Fruit fly (Drosophila melanogaster) whole organism, wandering third instar larva: ENCODE data around the gene Pif1A.
A peak's percentile ranks its signal among the peaks of the same experiment; 100 is the strongest.

Experiments
- Abd-B ChIP-seq: fragments of >200 bp; optimal IDR thresholded peaks from 2 replicates; lab custom pipeline; 2017; ENCODE audit warnings: missing biosample characterization, missing genetic modification characterization
- CG32264 ChIP-seq: fragments of 200-800 bp; sonication (Bioruptor generic); optimal IDR thresholded peaks from 2 replicates; lab custom pipeline; 2016; ENCODE audit warnings: missing biosample characterization, missing genetic modification characterization
- CG9705 ChIP-seq: fragments of 200-800 bp; sonication (Bioruptor generic); optimal IDR thresholded peaks from 2 replicates; lab custom pipeline; 2018; ENCODE audit warnings: missing biosample characterization, mild to moderate bottlenecking, missing genetic modification characterization
- CrebA ChIP-seq: fragments of 200-800 bp; sonication (Bioruptor generic); optimal IDR thresholded peaks from 2 replicates; lab custom pipeline; 2016; ENCODE audit warnings: missing biosample characterization, mild to moderate bottlenecking, missing genetic modification characterization, borderline replicate concordance
- Dfd ChIP-seq: fragments of >200 bp; optimal IDR thresholded peaks from 2 replicates; lab custom pipeline; 2017; ENCODE audit warnings: missing biosample characterization, missing genetic modification characterization
- Dif ChIP-seq: fragments of 200-275, 200-300 bp; sonication (Bioruptor generic); optimal IDR thresholded peaks from 2 replicates; lab custom pipeline; 2018; ENCODE audit warnings: missing biosample characterization, missing genetic modification characterization; ENCODE audit not compliant: partially characterized antibody
- GATAd ChIP-seq: sonication (Bioruptor generic); optimal IDR thresholded peaks from 2 replicates; lab custom pipeline; 2016; ENCODE audit warnings: missing biosample characterization, missing genetic modification characterization
- HLH106 ChIP-seq: fragments of 200-800 bp; optimal IDR thresholded peaks from 3 replicates; lab custom pipeline; 2019; ENCODE audit warnings: missing biosample characterization, mild to moderate bottlenecking, missing genetic modification characterization, moderate library complexity
- Hnf4 ChIP-seq: fragments of 200-800 bp; sonication (Bioruptor generic); optimal IDR thresholded peaks from 2 replicates; lab custom pipeline; 2016; ENCODE audit warnings: missing biosample characterization, mild to moderate bottlenecking, missing genetic modification characterization
- Hr78 ChIP-seq: fragments of >200 bp; optimal IDR thresholded peaks from 2 replicates; lab custom pipeline; 2017; ENCODE audit warnings: missing biosample characterization, missing genetic modification characterization
- Hr83 ChIP-seq: fragments of 200-300 bp; sonication (Bioruptor generic); optimal IDR thresholded peaks from 2 replicates; lab custom pipeline; 2016; ENCODE audit warnings: missing biosample characterization, mild to moderate bottlenecking, missing genetic modification characterization, moderate library complexity; ENCODE audit not compliant: poor library complexity, severe bottlenecking
- Jra ChIP-seq: sonication (Bioruptor generic); optimal IDR thresholded peaks from 2 replicates; lab custom pipeline; 2016; ENCODE audit warnings: missing biosample characterization, missing genetic modification characterization
- Mio ChIP-seq: sonication (Bioruptor generic); optimal IDR thresholded peaks from 2 replicates; lab custom pipeline; 2016; ENCODE audit warnings: missing biosample characterization, missing genetic modification characterization
- Myc ChIP-seq: fragments of >200 bp; optimal IDR thresholded peaks from 2 replicates; lab custom pipeline; 2017
- N ChIP-seq: fragments of >200 bp; optimal IDR thresholded peaks from 2 replicates; lab custom pipeline; 2018; ENCODE audit warnings: missing biosample characterization, missing external identifiers, missing genetic modification characterization
- OdsH ChIP-seq: fragments of 200-800 bp; sonication (Bioruptor generic); optimal IDR thresholded peaks from 2 replicates; lab custom pipeline; 2016; ENCODE audit warnings: missing biosample characterization, mild to moderate bottlenecking, missing genetic modification characterization
- Rel ChIP-seq, 2 experiments: fragments of 200-800 bp; sonication (Bioruptor generic) in 1 of 2; optimal IDR thresholded peaks; 2 replicates in 1 of 2; 3 replicates in 1 of 2; lab custom pipeline; 2016 to 2019; ENCODE audit warnings: mild to moderate bottlenecking in 2 of 2, missing biosample characterization in 2 of 2, missing genetic modification characterization in 2 of 2, moderate library complexity in 1 of 2
- Sp1 ChIP-seq: fragments of 200-800 bp; sonication (Bioruptor generic); optimal IDR thresholded peaks from 3 replicates; lab custom pipeline; 2019; ENCODE audit warnings: missing biosample characterization, mild to moderate bottlenecking, missing genetic modification characterization, moderate library complexity
- Vsx2 ChIP-seq: fragments of 200-300, 225-300 bp; sonication (Bioruptor generic); optimal IDR thresholded peaks from 2 replicates; lab custom pipeline; 2018; ENCODE audit warnings: missing biosample characterization, missing genetic modification characterization; ENCODE audit not compliant: partially characterized antibody
- br ChIP-seq: fragments of 200-800 bp; sonication (Bioruptor generic); optimal IDR thresholded peaks from 2 replicates; lab custom pipeline; 2016; ENCODE audit warnings: missing biosample characterization, missing genetic modification characterization
- brk ChIP-seq: fragments of 200-800 bp; sonication (Bioruptor generic); optimal IDR thresholded peaks from 2 replicates; lab custom pipeline; 2016; ENCODE audit warnings: missing biosample characterization, mild to moderate bottlenecking, missing genetic modification characterization
- dl ChIP-seq, 2 experiments: fragments of 175-275, 200-275 bp in 1 of 2; fragments of 200-275 bp in 1 of 2; sonication (Bioruptor generic); optimal IDR thresholded peaks; lab custom pipeline; 2018; ENCODE audit warnings: mild to moderate bottlenecking in 2 of 2, missing biosample characterization in 2 of 2, missing genetic modification characterization in 2 of 2, moderate library complexity in 2 of 2; ENCODE audit not compliant: partially characterized antibody in 2 of 2, insufficient read depth in 1 of 2
- dmrt93B ChIP-seq: fragments of 200-800 bp; sonication (Bioruptor generic); optimal IDR thresholded peaks from 2 replicates; lab custom pipeline; 2018; ENCODE audit warnings: missing biosample characterization, mild to moderate bottlenecking, missing genetic modification characterization
- dsf ChIP-seq: sonication (Bioruptor generic); optimal IDR thresholded peaks from 2 replicates; lab custom pipeline; 2016; ENCODE audit warnings: missing biosample characterization, missing genetic modification characterization, borderline replicate concordance
- ey ChIP-seq: fragments of 200-800 bp; sonication (Bioruptor generic); optimal IDR thresholded peaks from 2 replicates; lab custom pipeline; 2016; ENCODE audit warnings: missing biosample characterization, missing genetic modification characterization
- foxo ChIP-seq, 2 experiments: fragments of 200-800 bp; sonication (Bioruptor generic); optimal IDR thresholded peaks; 2 replicates in 1 of 2; 3 replicates in 1 of 2; lab custom pipeline; 2016 to 2017; ENCODE audit warnings: missing biosample characterization in 2 of 2, missing genetic modification characterization in 2 of 2
- fru ChIP-seq: fragments of 200-800 bp; sonication (Bioruptor generic); optimal IDR thresholded peaks from 3 replicates; lab custom pipeline; 2016; ENCODE audit warnings: missing biosample characterization, mild to moderate bottlenecking, missing genetic modification characterization
- h ChIP-seq: fragments of 200-800 bp; sonication (Bioruptor generic); optimal IDR thresholded peaks from 3 replicates; lab custom pipeline; 2016; ENCODE audit warnings: missing biosample characterization, mild to moderate bottlenecking, missing genetic modification characterization
- jim ChIP-seq: fragments of 175-275, 200-325 bp; sonication (Bioruptor generic); optimal IDR thresholded peaks from 2 replicates; lab custom pipeline; 2016; ENCODE audit warnings: missing biosample characterization, mild to moderate bottlenecking, missing genetic modification characterization
- lola ChIP-seq: fragments of >200 bp; optimal IDR thresholded peaks from 2 replicates; lab custom pipeline; 2017; ENCODE audit warnings: missing biosample characterization, missing genetic modification characterization
- pan ChIP-seq: fragments of >200 bp; optimal IDR thresholded peaks from 2 replicates; lab custom pipeline; 2017
- psq ChIP-seq: fragments of 200-800 bp; sonication (Bioruptor generic); optimal IDR thresholded peaks from 3 replicates; lab custom pipeline; 2017; ENCODE audit warnings: missing biosample characterization, mild to moderate bottlenecking, missing genetic modification characterization, moderate library complexity
- rgr ChIP-seq: fragments of 200-800 bp; sonication (Bioruptor generic); optimal IDR thresholded peaks from 3 replicates; lab custom pipeline; 2016; ENCODE audit warnings: missing biosample characterization, mild to moderate bottlenecking, missing genetic modification characterization
- sage ChIP-seq: fragments of 200-800 bp; sonication (Bioruptor generic); optimal IDR thresholded peaks from 2 replicates; lab custom pipeline; 2016; ENCODE audit warnings: missing biosample characterization, mild to moderate bottlenecking, missing genetic modification characterization
- sv ChIP-seq: fragments of 200-800 bp; sonication (Bioruptor generic); optimal IDR thresholded peaks from 3 replicates; lab custom pipeline; 2016; ENCODE audit warnings: missing biosample characterization, missing genetic modification characterization
- tai ChIP-seq: sonication (Bioruptor generic); optimal IDR thresholded peaks from 2 replicates; lab custom pipeline; 2016; ENCODE audit warnings: missing biosample characterization, missing genetic modification characterization
- usp ChIP-seq: fragments of >200 bp; optimal IDR thresholded peaks from 2 replicates; lab custom pipeline; 2017; ENCODE audit warnings: missing biosample characterization, missing genetic modification characterization
- woc ChIP-seq: sonication (Bioruptor generic); optimal IDR thresholded peaks from 2 replicates; lab custom pipeline; 2016; ENCODE audit warnings: missing biosample characterization, mild to moderate bottlenecking, missing genetic modification characterization

Pif1A gene

dm6 chr3R:8739161-8739783 lies 61.7 kb downstream of the Pif1A start (continued):
- TF ChIP-seq h (GFP tag; lab: Kevin White, UChicago) (peak; percentile 45), Rel (GFP tag; optimal IDR thresholded peaks at IDR 0.05; lab: Kevin White, UChicago) (no peak), Rel (tag; optimal IDR thresholded peaks at IDR 0.05; lab: Kevin White, UChicago) (no peak), tai (GFP tag; lab: Kevin White, UChicago) (no peak), rgr (peak; percentile 42), dmrt93B (GFP tag; lab: Kevin White, UChicago) (no peak), dsf (GFP tag; lab: Kevin White, UChicago) (no peak)

- peak; percentile 58 for TF ChIP-seq Hr83 (GFP tag; lab: Kevin White, UChicago)
- TF ChIP-seq dl (GFP tag; optimal IDR thresholded peaks at IDR 0.05; lab: Kevin White, UChicago; ENCODE audit: insufficient read depth in 1 of 2, partially characterized antibody in 2 of 2): no peak
- no peak for TF ChIP-seq Dif (GFP tag; lab: Kevin White, UChicago)
- TF ChIP-seq psq (GFP tag; lab: Kevin White, UChicago): peak; percentile 88
- no peak for TF ChIP-seq Vsx2 (GFP tag; lab: Kevin White, UChicago)
- TF ChIP-seq brk (GFP tag; lab: Kevin White, UChicago): no peak
- TF ChIP-seq HLH106: peak; percentile 91
- TF ChIP-seq GATAd (GFP tag; lab: Kevin White, UChicago): no peak
- peak; percentile 44 for TF ChIP-seq Mio (GFP tag; lab: Kevin White, UChicago)
- peak; percentile 41 for TF ChIP-seq sage (GFP tag; lab: Kevin White, UChicago)
- TF ChIP-seq Abd-B (GFP tag; lab: Kevin White, UChicago): no peak
- peak; percentile 78 for TF ChIP-seq CG9705
- peak; percentile 44 for TF ChIP-seq Jra
- no peak for TF ChIP-seq Hr78 (GFP tag; lab: Kevin White, UChicago)
- no peak for TF ChIP-seq Rel (GFP tag; optimal IDR thresholded peaks at IDR 0.05; lab: Kevin White, UChicago)
- TF ChIP-seq Rel (tag; optimal IDR thresholded peaks at IDR 0.05; lab: Kevin White, UChicago): peak; percentile 65
- TF ChIP-seq br (GFP tag; lab: Kevin White, UChicago): peak; percentile 64
- peak; percentile 83 for TF ChIP-seq OdsH (GFP tag; lab: Kevin White, UChicago)
- TF ChIP-seq Hnf4: peak; percentile 70
- peak; percentile 35 for TF ChIP-seq dsf (GFP tag; lab: Kevin White, UChicago)
- TF ChIP-seq dmrt93B (GFP tag; lab: Kevin White, UChicago): peak; percentile 87
- peak; percentile 75 for TF ChIP-seq fru (GFP tag; lab: Kevin White, UChicago)
- no peak for TF ChIP-seq lola (GFP tag; lab: Kevin White, UChicago)
- peak; percentile 44 for TF ChIP-seq sv (GFP tag; lab: Kevin White, UChicago)
- TF ChIP-seq Myc (lab: Kevin White, UChicago): peak; percentile 42
- TF ChIP-seq ey (GFP tag; lab: Kevin White, UChicago): peak; percentile 59
- TF ChIP-seq rgr: peak; percentile 86
- peak; percentile 74 for TF ChIP-seq h (GFP tag; lab: Kevin White, UChicago)
- no peak for TF ChIP-seq tai (GFP tag; lab: Kevin White, UChicago)
- TF ChIP-seq Dfd (GFP tag; lab: Kevin White, UChicago): no peak
- TF ChIP-seq usp (GFP tag; lab: Kevin White, UChicago): no peak
- peak; percentile 32 for TF ChIP-seq jim (GFP tag; lab: Kevin White, UChicago)
- no peak for TF ChIP-seq CrebA (GFP tag; lab: Kevin White, UChicago)
- TF ChIP-seq N (GFP tag; lab: Kevin White, UChicago): no peak
- TF ChIP-seq CG32264: no peak
- peak; percentile 63 for TF ChIP-seq woc
- TF ChIP-seq Sp1 (GFP tag; lab: Kevin White, UChicago): peak; percentile 92
- peak in 1 of 2 experiments; percentile 89 for TF ChIP-seq foxo (GFP tag; optimal IDR thresholded peaks at IDR 0.05; lab: Kevin White, UChicago)
- no peak for TF ChIP-seq pan (lab: Kevin White, UChicago)
- TF ChIP-seq, all 38 proteins: peak for 23
Observed at dm6 chr3R:8731597-8732263, 69.2 kb downstream of the Pif1A start, which contains the start of the genes M1BP and CG8202. M1BP (minus strand) TSS chr3R:8731698. CG8202 (plus strand) TSS chr3R:8732091.
